Fruit fly (Drosophila melanogaster) whole organism, embryonic: ENCODE data around the gene CG44838.
A peak's percentile ranks its signal among the peaks of the same experiment; 100 is the strongest.

Experiments used
- B-H2 ChIP-seq: fragments of 200-800 bp; sonication (Bioruptor generic); optimal IDR thresholded peaks from 2 replicates; lab custom pipeline; 2018; ENCODE audit warnings: missing biosample characterization, mild to moderate bottlenecking, missing genetic modification characterization
- Blimp-1 ChIP-seq: fragments of 200-800 bp; sonication (Bioruptor generic); optimal IDR thresholded peaks from 3 replicates; lab custom pipeline; 2018; ENCODE audit warnings: missing biosample characterization, missing genetic modification characterization, mild to moderate bottlenecking, moderate library complexity, missing genetic modification reagents
- Bteb2 ChIP-seq: fragments of 200-800 bp; sonication (Bioruptor generic); optimal IDR thresholded peaks from 2 replicates; lab custom pipeline; 2016; ENCODE audit warnings: missing biosample characterization, missing genetic modification characterization
- CG11696 ChIP-seq: fragments of 200-800 bp; sonication (Bioruptor generic); IDR thresholded peaks from 2 replicates; pipeline ENCODE4 v1.3.6; 2022; ENCODE audit warnings: missing biosample characterization, missing genetic modification characterization
- CG12236 ChIP-seq: fragments of 200-800 bp; sonication (Bioruptor generic); optimal IDR thresholded peaks from 2 replicates; lab custom pipeline; 2016; ENCODE audit warnings: missing biosample characterization, missing genetic modification characterization
- CG12744 ChIP-seq: fragments of 200-800 bp; sonication (Bioruptor generic); optimal IDR thresholded peaks from 2 replicates; lab custom pipeline; 2016; ENCODE audit warnings: missing biosample characterization, missing genetic modification characterization
- CG13287 ChIP-seq: fragments of 200-800 bp; sonication (Bioruptor generic); IDR thresholded peaks from 2 replicates; pipeline ENCODE4 v1.3.6; 2022; ENCODE audit warnings: missing biosample characterization, missing genetic modification characterization; ENCODE audit not compliant: partially characterized antibody
- CG13775 ChIP-seq: fragments of 200-800 bp; sonication (Bioruptor generic); optimal IDR thresholded peaks from 3 replicates; lab custom pipeline; 2017; ENCODE audit warnings: missing biosample characterization, mild to moderate bottlenecking, missing genetic modification characterization
- CG14014 ChIP-seq: fragments of 200-800 bp; sonication (Bioruptor generic); IDR thresholded peaks from 2 replicates; pipeline ENCODE4 v1.3.6; 2022; ENCODE audit warnings: missing biosample characterization, missing genetic modification characterization
- CG1647 ChIP-seq: fragments of 200-800 bp; sonication (Bioruptor generic); optimal IDR thresholded peaks from 3 replicates; lab custom pipeline; 2016; ENCODE audit warnings: missing biosample characterization, missing genetic modification characterization
- CG16779 ChIP-seq: fragments of 200-800 bp; sonication (Bioruptor generic); IDR thresholded peaks from 2 replicates; pipeline ENCODE4 v1.3.6; 2022; ENCODE audit warnings: missing biosample characterization, missing genetic modification characterization
- CG16813 ChIP-seq: fragments of 200-800 bp; sonication (Bioruptor generic); IDR thresholded peaks from 3 replicates; pipeline ENCODE4 v1.3.6; 2022; ENCODE audit warnings: missing biosample characterization, missing genetic modification characterization; ENCODE audit not compliant: partially characterized antibody
- CG31365 ChIP-seq: fragments of 200-800 bp; sonication (Bioruptor generic); optimal IDR thresholded peaks from 2 replicates; lab custom pipeline; 2018; ENCODE audit warnings: missing biosample characterization, mild to moderate bottlenecking, missing genetic modification characterization
- CG33557 ChIP-seq: fragments of 200-800 bp; sonication (Bioruptor generic); optimal IDR thresholded peaks from 2 replicates; lab custom pipeline; 2019; ENCODE audit warnings: missing biosample characterization, mild to moderate bottlenecking, missing genetic modification characterization, moderate library complexity
- CG6813 ChIP-seq: fragments of 200-800 bp; sonication (Bioruptor generic); optimal IDR thresholded peaks from 2 replicates; lab custom pipeline; 2017; ENCODE audit warnings: missing biosample characterization, missing genetic modification characterization, mild to moderate bottlenecking, moderate library complexity, missing genetic modification reagents
- CG7556 ChIP-seq: fragments of 200-800 bp; sonication (Bioruptor generic); optimal IDR thresholded peaks from 2 replicates; lab custom pipeline; 2017; ENCODE audit warnings: missing biosample characterization, mild to moderate bottlenecking, missing genetic modification characterization
- CHES-1-like ChIP-seq: fragments of 200-800 bp; sonication (Bioruptor generic); optimal IDR thresholded peaks from 2 replicates; lab custom pipeline; 2016; ENCODE audit warnings: missing biosample characterization, missing genetic modification characterization
- Doc3 ChIP-seq: fragments of 200-800 bp; sonication (Bioruptor generic); IDR thresholded peaks from 3 replicates; pipeline ENCODE4 v1.3.6; 2022; ENCODE audit warnings: missing biosample characterization, missing genetic modification characterization; ENCODE audit not compliant: partially characterized antibody
- Drgx ChIP-seq: fragments of 200-800 bp; sonication (Bioruptor generic); IDR thresholded peaks from 2 replicates; pipeline ENCODE4 v1.3.6; 2022; ENCODE audit warnings: missing biosample characterization, missing genetic modification characterization
- E2f1 ChIP-seq: fragments of 200-800 bp; sonication (Bioruptor generic); IDR thresholded peaks from 2 replicates; pipeline ENCODE4 v1.3.6; 2022; ENCODE audit warnings: missing biosample characterization, missing genetic modification characterization
- Hr39 ChIP-seq: fragments of >200 bp; optimal IDR thresholded peaks from 2 replicates; lab custom pipeline; 2017
- Kr ChIP-seq: fragments of 200-800 bp; sonication (Bioruptor generic); optimal IDR thresholded peaks from 2 replicates; lab custom pipeline; 2017; ENCODE audit warnings: missing biosample characterization, mild to moderate bottlenecking, missing genetic modification characterization
- MBD-R2 ChIP-seq: fragments of 200-800 bp; sonication (Bioruptor generic); IDR thresholded peaks from 2 replicates; pipeline ENCODE4 v1.3.6; 2022; ENCODE audit warnings: missing biosample characterization, missing genetic modification characterization
- MTF-1 ChIP-seq: fragments of 200-800 bp; sonication (Bioruptor generic); optimal IDR thresholded peaks from 2 replicates; lab custom pipeline; 2018; ENCODE audit warnings: missing biosample characterization, mild to moderate bottlenecking, missing genetic modification characterization, borderline replicate concordance
- Myb ChIP-seq: fragments of 200-800 bp; sonication (Bioruptor generic); optimal IDR thresholded peaks from 2 replicates; lab custom pipeline; 2016; ENCODE audit warnings: missing biosample characterization, missing genetic modification characterization
- Sox102F ChIP-seq: fragments of 200-800 bp; sonication (Bioruptor generic); optimal IDR thresholded peaks from 2 replicates; lab custom pipeline; 2018; ENCODE audit warnings: missing biosample characterization, mild to moderate bottlenecking, missing genetic modification characterization, moderate library complexity
- Taf1 ChIP-seq: fragments of 200-800 bp; sonication (Bioruptor generic); IDR thresholded peaks from 2 replicates; pipeline ENCODE4 v1.3.6; 2022; ENCODE audit warnings: missing biosample characterization, missing genetic modification characterization
- Usf ChIP-seq: fragments of 200-800 bp; sonication (Bioruptor generic); optimal IDR thresholded peaks from 2 replicates; lab custom pipeline; 2017; ENCODE audit warnings: missing genotype, missing biosample characterization, missing genetic modification characterization
- bbx ChIP-seq: fragments of 200-800 bp; sonication (Bioruptor generic); IDR thresholded peaks from 2 replicates; pipeline ENCODE4 v1.3.6; 2022; ENCODE audit warnings: missing biosample characterization, missing genetic modification characterization; ENCODE audit not compliant: partially characterized antibody
- br ChIP-seq: fragments of >200 bp; optimal IDR thresholded peaks from 2 replicates; lab custom pipeline; 2017
- en ChIP-seq: fragments of 200-800 bp; sonication (Bioruptor generic); optimal IDR thresholded peaks from 2 replicates; lab custom pipeline; 2016; ENCODE audit warnings: missing biosample characterization, missing genetic modification characterization
- esg ChIP-seq: fragments of 200-800 bp; sonication (Bioruptor generic); conservative IDR thresholded peaks from 2 replicates; pipeline ENCODE4 v1.3.6; 2022; ENCODE audit warnings: missing biosample characterization, missing genetic modification characterization
- gfzf ChIP-seq: fragments of 200-800 bp; sonication (Bioruptor generic); optimal IDR thresholded peaks from 2 replicates; lab custom pipeline; 2016; ENCODE audit warnings: missing biosample characterization, mild to moderate bottlenecking, missing genetic modification characterization, moderate library complexity
- ham ChIP-seq: fragments of 200-800 bp; sonication (Bioruptor generic); IDR thresholded peaks from 2 replicates; pipeline ENCODE4 v1.3.6; 2022; ENCODE audit warnings: missing biosample characterization, missing genetic modification characterization
- inv ChIP-seq: fragments of 200-800 bp; sonication (Bioruptor generic); IDR thresholded peaks from 2 replicates; pipeline ENCODE4 v1.3.6; 2022; ENCODE audit warnings: missing biosample characterization, missing genetic modification characterization; ENCODE audit not compliant: partially characterized antibody
- kah ChIP-seq: fragments of 200-800 bp; sonication (Bioruptor generic); optimal IDR thresholded peaks from 2 replicates; lab custom pipeline; 2018; ENCODE audit warnings: missing biosample characterization, mild to moderate bottlenecking, missing genetic modification characterization
- klu ChIP-seq: fragments of 200-800 bp; sonication (Bioruptor generic); IDR thresholded peaks from 2 replicates; pipeline ENCODE4 v1.3.6; 2022; ENCODE audit warnings: missing biosample characterization, missing genetic modification characterization
- lola ChIP-seq, 3 experiments: fragments of >200 bp in 2 of 3; fragments of 200-800 bp in 1 of 3; sonication (Bioruptor generic) in 1 of 3; optimal IDR thresholded peaks; 2 replicates each; lab custom pipeline; 2017 to 2019; ENCODE audit warnings: missing biosample characterization in 3 of 3, missing genetic modification characterization in 3 of 3, mild to moderate bottlenecking in 1 of 3, moderate library complexity in 1 of 3
- nerfin-2 ChIP-seq: fragments of 200-800 bp; sonication (Bioruptor generic); IDR thresholded peaks from 2 replicates; pipeline ENCODE4 v1.3.6; 2022; ENCODE audit warnings: missing biosample characterization, missing genetic modification characterization; ENCODE audit not compliant: partially characterized antibody
- nom ChIP-seq: fragments of 200-800 bp; sonication (Bioruptor generic); optimal IDR thresholded peaks from 2 replicates; lab custom pipeline; 2017; ENCODE audit warnings: missing biosample characterization, missing genetic modification characterization, mild to moderate bottlenecking, moderate library complexity, missing genetic modification reagents
- onecut ChIP-seq: fragments of 200-800 bp; sonication (Bioruptor generic); IDR thresholded peaks from 2 replicates; pipeline ENCODE4 v1.3.6; 2022; ENCODE audit warnings: missing biosample characterization, missing genetic modification characterization
- org-1 ChIP-seq: fragments of 200-800 bp; sonication (Bioruptor generic); optimal IDR thresholded peaks from 2 replicates; lab custom pipeline; 2017; ENCODE audit warnings: missing biosample characterization, missing genetic modification characterization
- otp ChIP-seq: fragments of 200-800 bp; sonication (Bioruptor generic); IDR thresholded peaks from 3 replicates; pipeline ENCODE4, ENCODE4 v1.3.6; 2022; ENCODE audit warnings: missing biosample characterization, missing genetic modification characterization
- run ChIP-seq: fragments of 200-800 bp; sonication (Bioruptor generic); optimal IDR thresholded peaks from 3 replicates; lab custom pipeline; 2018; ENCODE audit warnings: missing biosample characterization, mild to moderate bottlenecking, missing genetic modification characterization
- sens ChIP-seq: fragments of 200-800 bp; sonication (Bioruptor generic); peaks from one replicate; lab custom pipeline; 2016; ENCODE audit warnings: missing biosample characterization, missing genetic modification characterization
- sens-2 ChIP-seq: fragments of 200-800 bp; sonication (Bioruptor generic); IDR thresholded peaks from 2 replicates; pipeline ENCODE4 v1.3.6; 2022; ENCODE audit warnings: missing biosample characterization, missing genetic modification characterization
- sqz ChIP-seq: fragments of 200-800 bp; sonication (Bioruptor generic); optimal IDR thresholded peaks from 3 replicates; lab custom pipeline; 2018; ENCODE audit warnings: missing biosample characterization, mild to moderate bottlenecking, missing genetic modification characterization
- sug ChIP-seq: fragments of 200-800 bp; optimal IDR thresholded peaks from 2 replicates; lab custom pipeline; 2019; ENCODE audit warnings: missing biosample characterization, mild to moderate bottlenecking, missing genetic modification characterization, moderate library complexity
- twi ChIP-seq: fragments of 200-800 bp; optimal IDR thresholded peaks from 2 replicates; lab custom pipeline; 2019; ENCODE audit warnings: missing biosample characterization, mild to moderate bottlenecking, missing genetic modification characterization, moderate library complexity
- zen2 ChIP-seq: fragments of 200-800 bp; sonication (Bioruptor generic); IDR thresholded peaks from 3 replicates; pipeline ENCODE4 v1.3.6; 2022; ENCODE audit warnings: missing biosample characterization, missing genetic modification characterization; ENCODE audit not compliant: partially characterized antibody

Gene CG44838

dm6 chr3L:9462247-9462769 lies 1.5 kb downstream of the CG44838 start (continued):
- TF ChIP-seq CG13775 (GFP tag; lab: Kevin White, UChicago) = peak; percentile 90
- peak; percentile 45 for TF ChIP-seq CG1647 (GFP tag; lab: Kevin White, UChicago)
- peak; percentile 84 for TF ChIP-seq sqz (GFP tag; lab: Kevin White, UChicago)
- TF ChIP-seq CG6813 = peak; percentile 92
- TF ChIP-seq sug (tag; lab: Kevin White, UChicago) = peak; percentile 74
- TF ChIP-seq CG16813 = no peak
- peak; percentile 89 for TF ChIP-seq org-1 (GFP tag; lab: Kevin White, UChicago)
- peak in 1 of 3 experiments; percentile 96 for TF ChIP-seq lola (GFP tag; optimal IDR thresholded peaks at IDR 0.05; lab: Kevin White, UChicago)
- TF ChIP-seq B-H2 = peak; percentile 57
- peak; percentile 69 for TF ChIP-seq CHES-1-like (GFP tag; lab: Kevin White, UChicago)
- peak; percentile 88 for TF ChIP-seq Sox102F (GFP tag; lab: Kevin White, UChicago)
- peak; percentile 71 for TF ChIP-seq en (GFP tag; lab: Kevin White, UChicago)
- peak; percentile 35; the same call in 1 of the 2 replicates for TF ChIP-seq CG11696
- TF ChIP-seq nom = peak; percentile 77
- peak; percentile 76 for TF ChIP-seq Bteb2 (GFP tag; lab: Kevin White, UChicago)
- no peak for TF ChIP-seq Hr39
- peak; percentile 92 for TF ChIP-seq Blimp-1 (GFP tag; lab: Kevin White, UChicago)
- TF ChIP-seq kah (GFP tag; lab: Kevin White, UChicago) = peak; percentile 42
- peak; percentile 47 for TF ChIP-seq Usf (GFP tag; lab: Kevin White, UChicago)
- peak; percentile 96 for TF ChIP-seq CG7556 (GFP tag; lab: Kevin White, UChicago)
- no peak for TF ChIP-seq Kr (GFP tag; lab: Kevin White, UChicago)
- TF ChIP-seq sens (GFP tag; lab: Kevin White, UChicago) = peak; percentile 98
- TF ChIP-seq esg = peak; percentile 74
- TF ChIP-seq sens-2 (GFP tag; lab: Robert Waterston, UW) = peak; percentile 58; the same call in 1 of the 2 replicates
- TF ChIP-seq CG12236 (GFP tag; lab: Kevin White, UChicago) = peak; percentile 60
- TF ChIP-seq CG16779 (GFP tag; lab: Robert Waterston, UW) = no peak
- TF ChIP-seq nerfin-2 (GFP tag; lab: Robert Waterston, UW) = no peak
- TF ChIP-seq zen2 (GFP tag; lab: Robert Waterston, UW) = no peak
- no peak for TF ChIP-seq inv (GFP tag; lab: Robert Waterston, UW)
- TF ChIP-seq otp (GFP tag; lab: Robert Waterston, UW) = peak; percentile 66; the same call in 2 of the 3 replicates
- TF ChIP-seq CG13287 (GFP tag; lab: Robert Waterston, UW) = peak; percentile 16; the same call in 1 of the 2 replicates
- TF ChIP-seq Myb (GFP tag; lab: Kevin White, UChicago) = peak; percentile 4
- TF ChIP-seq twi (tag; lab: Kevin White, UChicago) = peak; percentile 68
- TF ChIP-seq CG12744 = peak; percentile 77
- TF ChIP-seq MTF-1 = peak; percentile 82
- TF ChIP-seq Taf1 (GFP tag; lab: Robert Waterston, UW) = no peak
- peak; percentile 54 for TF ChIP-seq CG31365 (tag; lab: Kevin White, UChicago)
- TF ChIP-seq E2f1 = peak; percentile 77
- TF ChIP-seq onecut (GFP tag; lab: Robert Waterston, UW) = peak; percentile 69
- TF ChIP-seq Doc3 (GFP tag; lab: Robert Waterston, UW) = no peak; the same call in 2 of the 3 replicates
- 0 out of 2 replicates have a peak, but pooled peaks have one; percentile 34 for TF ChIP-seq ham (GFP tag; lab: Robert Waterston, UW)
- TF ChIP-seq Drgx (GFP tag; lab: Robert Waterston, UW) = peak; percentile 93
- peak; percentile 72 for TF ChIP-seq bbx (GFP tag; lab: Robert Waterston, UW)
- no peak for TF ChIP-seq gfzf (GFP tag; lab: Kevin White, UChicago)
- peak; percentile 92 for TF ChIP-seq CG33557 (GFP tag; lab: Kevin White, UChicago)
- TF ChIP-seq run (tag; lab: Kevin White, UChicago) = peak; percentile 89
- TF ChIP-seq br (lab: Kevin White, UChicago) = no peak
- no peak for TF ChIP-seq klu
- TF ChIP-seq CG14014 (GFP tag; lab: Robert Waterston, UW) = peak; percentile 78
- TF ChIP-seq MBD-R2 (GFP tag; lab: Robert Waterston, UW) = no peak; the same call in 1 of the 2 replicates
